Worm (Caenorhabditis elegans): Measurements from ENCODE around the gene gcl-1.

- TF ChIP-seq fos-1 (tag; optimal IDR thresholded peaks at IDR 0.05) (peak; percentile 35), sma-3 (GFP tag; optimal IDR thresholded peaks at IDR 0.05) (peak; percentile 20), crh-2 (tag; optimal IDR thresholded peaks at IDR 0.05) (peak; percentile 66), nhr-77 (tag; optimal IDR thresholded peaks at IDR 0.05) (no peak), egl-27 (tag; optimal IDR thresholded peaks at IDR 0.05) (no peak), nhr-12 (tag; optimal IDR thresholded peaks at IDR 0.05) (no peak), zag-1 (tag; optimal IDR thresholded peaks at IDR 0.05) (no peak), ceh-82 (tag; optimal IDR thresholded peaks at IDR 0.05) (no peak)
Measured at ce11 chrIV:13396375-13396774, 16.3 kb downstream of the gcl-1 start.
